In the genomic region with DNA sequence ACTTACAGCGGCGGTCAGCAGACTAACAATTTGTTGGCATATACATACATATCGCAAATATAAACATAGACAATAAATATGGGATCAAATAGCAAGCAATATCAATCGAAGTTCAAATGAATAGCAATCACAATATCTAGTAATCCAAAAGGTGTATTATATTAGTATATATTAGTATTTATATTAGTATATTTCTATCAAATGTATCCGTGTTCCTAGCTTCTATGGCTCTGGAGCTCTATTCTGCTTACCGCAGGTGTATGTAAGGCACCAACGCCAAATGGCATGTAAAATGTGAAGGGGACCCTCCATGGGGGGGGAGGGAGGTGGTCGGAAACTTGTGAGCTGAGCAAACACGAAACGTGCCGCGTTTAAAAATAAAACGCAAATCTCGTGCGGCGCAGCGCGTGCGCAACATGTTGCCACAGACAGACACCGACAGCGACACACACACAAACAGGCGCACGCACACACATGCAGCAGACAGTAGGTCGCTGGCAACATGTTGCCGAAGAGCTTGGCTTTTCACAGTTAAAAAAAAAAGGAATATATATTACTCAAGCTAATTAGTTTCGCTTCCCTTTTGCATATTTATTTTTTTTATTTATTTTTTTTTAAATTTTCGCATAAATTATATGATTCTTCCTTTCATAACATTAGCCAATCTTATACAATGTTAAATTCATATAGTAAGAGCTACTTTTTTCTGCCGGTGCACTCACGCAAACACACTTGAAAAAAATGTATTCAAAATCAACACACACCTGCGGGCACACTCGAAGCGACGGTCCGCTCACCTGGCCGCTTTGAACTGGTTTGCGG, we compare ENCODE assay signal across 1 fruit fly cellular context.
TF ChIP-seq lines count a peak whose summit lies in the region.

No protein-coding gene starts in this region.

TF ChIP-seq in whole organism, embryonic, 481 proteins besides CTCF, POLR2A, EP300 and RAD21 (continued from another document):
- TF ChIP-seq Gsc (GFP tag; IDR thresholded peaks at IDR 0.05; lab: Robert Waterston, UW) = no peak
- no peak for TF ChIP-seq da (GFP tag; optimal IDR thresholded peaks at IDR 0.05; lab: Kevin White, UChicago)
- TF ChIP-seq CG7271 (tag; optimal IDR thresholded peaks at IDR 0.05; lab: Kevin White, UChicago) = no peak
- no peak for TF ChIP-seq CG31388 (GFP tag; optimal IDR thresholded peaks at IDR 0.05; lab: Kevin White, UChicago)
- TF ChIP-seq esg (GFP tag; conservative IDR thresholded peaks at IDR 0.05; lab: Robert Waterston, UW) = peak; percentile 67
- TF ChIP-seq CG7963 (GFP tag; IDR thresholded peaks at IDR 0.05; lab: Robert Waterston, UW; ENCODE audit: partially characterized antibody) = no peak
- no peak for TF ChIP-seq ash1 (GFP tag; optimal IDR thresholded peaks at IDR 0.05; lab: Kevin White, UChicago)
- no peak for TF ChIP-seq Dfd (GFP tag; optimal IDR thresholded peaks at IDR 0.05; lab: Kevin White, UChicago)
- no peak for TF ChIP-seq Kr (GFP tag; optimal IDR thresholded peaks at IDR 0.05; lab: Kevin White, UChicago)
- TF ChIP-seq Camta (GFP tag; optimal IDR thresholded peaks at IDR 0.05; lab: Kevin White, UChicago) = peak; percentile 32
- peak; percentile 88 for TF ChIP-seq Drgx (GFP tag; IDR thresholded peaks at IDR 0.05; lab: Robert Waterston, UW)
- peak; percentile 37 for TF ChIP-seq CG4404 (GFP tag; IDR thresholded peaks at IDR 0.05; lab: Robert Waterston, UW)
- peak in 1 of 2 experiments; percentile 35 for TF ChIP-seq chif (GFP tag; optimal IDR thresholded peaks at IDR 0.05; lab: Kevin White, UChicago)
- TF ChIP-seq CG30403 (GFP tag; optimal IDR thresholded peaks at IDR 0.05; lab: Kevin White, UChicago) = peak; percentile 71
- TF ChIP-seq BtbVII (GFP tag; optimal IDR thresholded peaks at IDR 0.05; lab: Kevin White, UChicago) = peak; percentile 42
- TF ChIP-seq tio (GFP tag; optimal IDR thresholded peaks at IDR 0.05; lab: Kevin White, UChicago) = no peak
- TF ChIP-seq CG6683 (GFP tag; optimal IDR thresholded peaks at IDR 0.05; lab: Kevin White, UChicago) = peak; percentile 49
- no peak for TF ChIP-seq bbx (GFP tag; IDR thresholded peaks at IDR 0.05; lab: Robert Waterston, UW; ENCODE audit: partially characterized antibody)
- no peak for TF ChIP-seq CG8944 (GFP tag; optimal IDR thresholded peaks at IDR 0.05; lab: Kevin White, UChicago)
